Worm (Caenorhabditis elegans): ENCODE results near the gene B0250.5.

B0250.5 gene

ce11 chrV:20492385-20492784, 1.3 kb upstream of the B0250.5 start, which contains the start of gene srbc-79:
Gene srbc-79, minus strand, starts transcription at chrV:20492485.
- no peak for TF ChIP-seq fkh-6 (tag; optimal IDR thresholded peaks at IDR 0.05)
- no peak for TF ChIP-seq unc-86 (tag; optimal IDR thresholded peaks at IDR 0.05)
- no peak for TF ChIP-seq nfya-1 (tag; optimal IDR thresholded peaks at IDR 0.05)
- no peak for TF ChIP-seq eyg-1 (tag; optimal IDR thresholded peaks at IDR 0.05)
- no peak for TF ChIP-seq che-1 (tag; optimal IDR thresholded peaks at IDR 0.05)
- TF ChIP-seq K09A11.1 (tag; optimal IDR thresholded peaks at IDR 0.05; ENCODE audit: insufficient read depth): no peak
- TF ChIP-seq hlh-13 (GFP tag; optimal IDR thresholded peaks at IDR 0.05): no peak
- no peak for TF ChIP-seq nhr-11 (tag; optimal IDR thresholded peaks at IDR 0.05)

ce11 chrV:20497537-20497936, 3.8 kb downstream of the B0250.5 start:
- no peak for TF ChIP-seq lin-11 (tag; optimal IDR thresholded peaks at IDR 0.05)
- TF ChIP-seq ceh-48 (tag; optimal IDR thresholded peaks at IDR 0.05): no peak
- no peak for TF ChIP-seq nhr-11 (tag; optimal IDR thresholded peaks at IDR 0.05)
- TF ChIP-seq pha-2 (tag; optimal IDR thresholded peaks at IDR 0.05): no peak
- no peak for TF ChIP-seq ets-4 (tag; optimal IDR thresholded peaks at IDR 0.05)
- TF ChIP-seq K09A11.1 (tag; optimal IDR thresholded peaks at IDR 0.05; ENCODE audit: insufficient read depth): no peak
- no peak for TF ChIP-seq ama-1 (optimal IDR thresholded peaks at IDR 0.05)
- no peak for TF ChIP-seq fax-1 (tag; optimal IDR thresholded peaks at IDR 0.05)
- TF ChIP-seq ceh-22 (tag; optimal IDR thresholded peaks at IDR 0.05): no peak
- TF ChIP-seq F13H6.1 (tag; optimal IDR thresholded peaks at IDR 0.05): no peak
- TF ChIP-seq sox-4 (tag; optimal IDR thresholded peaks at IDR 0.05): no peak
- no peak for TF ChIP-seq pat-9 (tag; optimal IDR thresholded peaks at IDR 0.05)
- no peak for TF ChIP-seq ceh-19 (GFP tag; optimal IDR thresholded peaks at IDR 0.05)
- no peak for TF ChIP-seq madf-2 (tag; optimal IDR thresholded peaks at IDR 0.05)
- no peak for TF ChIP-seq hlh-6 (tag; optimal IDR thresholded peaks at IDR 0.05)
- TF ChIP-seq elt-4 (tag; optimal IDR thresholded peaks at IDR 0.05): no peak
- TF ChIP-seq ceh-45 (GFP tag; IDR thresholded peaks at IDR 0.05): no peak
- no peak for TF ChIP-seq pax-1 (tag; optimal IDR thresholded peaks at IDR 0.05)

ce11 chrV:20498980-20499379, 5.3 kb downstream of the B0250.5 start, which contains the start of gene dct-16:
Gene dct-16, minus strand, starts transcription at chrV:20499057.
- TF ChIP-seq Y22D7AL.16 (tag; optimal IDR thresholded peaks at IDR 0.05) (no peak), ceh-34 (tag; optimal IDR thresholded peaks at IDR 0.05) (no peak), ama-1 (optimal IDR thresholded peaks at IDR 0.05) (no peak), ceh-2 (tag; optimal IDR thresholded peaks at IDR 0.05) (no peak), odd-2 (tag; optimal IDR thresholded peaks at IDR 0.05) (no peak), lim-6 (tag; optimal IDR thresholded peaks at IDR 0.05) (no peak), tbx-2 (tag; optimal IDR thresholded peaks at IDR 0.05) (no peak), fkh-6 (tag; optimal IDR thresholded peaks at IDR 0.05) (no peak), unc-55 (GFP tag; optimal IDR thresholded peaks at IDR 0.05) (no peak), ztf-16 (tag; optimal IDR thresholded peaks at IDR 0.05) (no peak), nhr-11 (tag; optimal IDR thresholded peaks at IDR 0.05) (no peak), ceh-31 (tag; optimal IDR thresholded peaks at IDR 0.05) (no peak), unc-86 (tag; optimal IDR thresholded peaks at IDR 0.05) (no peak), unc-3 (GFP tag; conservative IDR thresholded peaks at IDR 0.05) (no peak), unc-3 (tag; optimal IDR thresholded peaks at IDR 0.05) (no peak), ceh-24 (tag; optimal IDR thresholded peaks at IDR 0.05) (no peak)

ce11 chrV:20499642-20500041, 5.9 kb downstream of the B0250.5 start:
- TF ChIP-seq mec-3 (tag; optimal IDR thresholded peaks at IDR 0.05; ENCODE audit: borderline replicate concordance) (no peak), K02D7.2 (tag; optimal IDR thresholded peaks at IDR 0.05) (no peak), ceh-9 (tag; optimal IDR thresholded peaks at IDR 0.05) (no peak), fkh-6 (tag; optimal IDR thresholded peaks at IDR 0.05) (no peak), unc-55 (GFP tag; optimal IDR thresholded peaks at IDR 0.05) (no peak)

Measured in whole organism, late embryonic.